Worm (Caenorhabditis elegans): ENCODE measurements around the gene C15F1.2.

The C15F1.2 gene

ce11 chrII:6974011-6974410, 5.7 kb upstream of the C15F1.2 start (continued):
- no peak for TF ChIP-seq mab-9 (GFP tag; IDR thresholded peaks at IDR 0.05)
- TF ChIP-seq nhr-20 (tag; optimal IDR thresholded peaks at IDR 0.05): peak; percentile 13
- TF ChIP-seq ces-1 (GFP tag; optimal IDR thresholded peaks at IDR 0.05): no peak
- no peak for TF ChIP-seq ceh-8 (GFP tag; optimal IDR thresholded peaks at IDR 0.05)
- TF ChIP-seq elt-2 (tag; optimal IDR thresholded peaks at IDR 0.05): no peak
- no peak for TF ChIP-seq nhr-11 (tag; optimal IDR thresholded peaks at IDR 0.05)
- no peak for TF ChIP-seq efl-3 (GFP tag; optimal IDR thresholded peaks at IDR 0.05)
- TF ChIP-seq lin-15B (tag; optimal IDR thresholded peaks at IDR 0.05): peak; percentile 32
- TF ChIP-seq swsn-7 (tag; optimal IDR thresholded peaks at IDR 0.05): peak; percentile 44
- TF ChIP-seq sox-4 (tag; optimal IDR thresholded peaks at IDR 0.05): no peak
- no peak for TF ChIP-seq irx-1 (tag; optimal IDR thresholded peaks at IDR 0.05)
- TF ChIP-seq zip-4 (GFP tag; optimal IDR thresholded peaks at IDR 0.05): no peak
- peak; percentile 35 for TF ChIP-seq dsc-1 (tag; optimal IDR thresholded peaks at IDR 0.05)
- TF ChIP-seq lsy-2 (tag; optimal IDR thresholded peaks at IDR 0.05): peak; percentile 71 to 84
- TF ChIP-seq Y116A8C.19 (tag; optimal IDR thresholded peaks at IDR 0.05; ENCODE audit: borderline replicate concordance): no peak
- TF ChIP-seq lin-13 (GFP tag; optimal IDR thresholded peaks at IDR 0.05): peak; percentile 8
- TF ChIP-seq tlp-1 (tag; optimal IDR thresholded peaks at IDR 0.05): no peak
- TF ChIP-seq blmp-1 (tag; optimal IDR thresholded peaks at IDR 0.05): peak; percentile 10
- peak; percentile 57 for TF ChIP-seq mep-1 (tag; optimal IDR thresholded peaks at IDR 0.05)
- TF ChIP-seq unc-62 (GFP tag; optimal IDR thresholded peaks at IDR 0.05): no peak

- TF ChIP-seq isw-1 (GFP tag; IDR thresholded peaks at IDR 0.05): no peak
- TF ChIP-seq efl-1 (optimal IDR thresholded peaks at IDR 0.05): peak; percentile 41 to 62
- peak in 1 of 2 experiments; percentile 43 for TF ChIP-seq efl-1 (GFP tag; optimal IDR thresholded peaks at IDR 0.05 in 1 of 2)
- TF ChIP-seq nhr-47 (tag; optimal IDR thresholded peaks at IDR 0.05): peak; percentile 6
- TF ChIP-seq lsy-2 (tag; optimal IDR thresholded peaks at IDR 0.05): peak; percentile 44 to 66
- no peak for TF ChIP-seq ceh-90 (tag; optimal IDR thresholded peaks at IDR 0.05)
- TF ChIP-seq nhr-85 (tag): no peak
- no peak for TF ChIP-seq pax-3 (tag; optimal IDR thresholded peaks at IDR 0.05)
- no peak for TF ChIP-seq lin-14 (GFP tag; optimal IDR thresholded peaks at IDR 0.05)
- no peak for TF ChIP-seq blmp-1 (tag; optimal IDR thresholded peaks at IDR 0.05)
- no peak for TF ChIP-seq ztf-11 (tag; optimal IDR thresholded peaks at IDR 0.05)
- TF ChIP-seq F16B12.6 (tag; optimal IDR thresholded peaks at IDR 0.05): peak; percentile 68
- no peak for TF ChIP-seq lin-39 (tag; optimal IDR thresholded peaks at IDR 0.05)
- TF ChIP-seq Y116A8C.19 (tag; optimal IDR thresholded peaks at IDR 0.05; ENCODE audit: borderline replicate concordance): no peak
- TF ChIP-seq hlh-4 (tag; optimal IDR thresholded peaks at IDR 0.05): no peak
- TF ChIP-seq rnt-1 (tag; optimal IDR thresholded peaks at IDR 0.05): peak; percentile 17
- no peak for TF ChIP-seq nhr-76 (tag; optimal IDR thresholded peaks at IDR 0.05)
- no peak for TF ChIP-seq mab-9 (GFP tag; IDR thresholded peaks at IDR 0.05)
- no peak for TF ChIP-seq aha-1 (tag; optimal IDR thresholded peaks at IDR 0.05)
- no peak for TF ChIP-seq nhr-12 (tag; optimal IDR thresholded peaks at IDR 0.05)
- TF ChIP-seq zip-4 (GFP tag; optimal IDR thresholded peaks at IDR 0.05): no peak
- TF ChIP-seq dpl-1 (GFP tag; optimal IDR thresholded peaks at IDR 0.05): peak in 2 of 3 experiments; percentile 18 to 50
- no peak for TF ChIP-seq nhr-20 (tag; optimal IDR thresholded peaks at IDR 0.05)
- peak in 1 of 2 experiments; percentile 11 for TF ChIP-seq lin-35 (GFP tag; optimal IDR thresholded peaks at IDR 0.05)
- no peak for TF ChIP-seq alr-1 (tag; optimal IDR thresholded peaks at IDR 0.05; ENCODE audit: borderline replicate concordance)
- TF ChIP-seq mep-1 (tag; optimal IDR thresholded peaks at IDR 0.05): peak; percentile 29
- no peak for TF ChIP-seq ama-1 (optimal IDR thresholded peaks at IDR 0.05)
- TF ChIP-seq mdl-1 (tag; optimal IDR thresholded peaks at IDR 0.05): no peak
- TF ChIP-seq efl-3 (GFP tag; optimal IDR thresholded peaks at IDR 0.05): no peak
- TF ChIP-seq snpc-4 (tag; optimal IDR thresholded peaks at IDR 0.05): no peak
- TF ChIP-seq snu-23 (GFP tag; optimal IDR thresholded peaks at IDR 0.05): no peak
- TF ChIP-seq skn-1 (tag; optimal IDR thresholded peaks at IDR 0.05): no peak
- no peak for TF ChIP-seq nhr-28 (tag; optimal IDR thresholded peaks at IDR 0.05)
- no peak for TF ChIP-seq pag-3 (tag; optimal IDR thresholded peaks at IDR 0.05; ENCODE audit: borderline replicate concordance, insufficient read depth)
Observed at ce11 chrII:6975725-6976124, 4.0 kb upstream of the C15F1.2 start.
